Fruit fly (Drosophila melanogaster): ENCODE results near the gene vkg.
A peak's percentile ranks its signal among the peaks of the same experiment; 100 is the strongest.

Gene vkg

dm6 chr2L:4999389-5000032 lies 28.5 kb downstream of the vkg start:
- TF ChIP-seq CG32264 (GFP tag; optimal IDR thresholded peaks at IDR 0.05): peak; percentile 56
- peak; percentile 81 for TF ChIP-seq ey (GFP tag; optimal IDR thresholded peaks at IDR 0.05)
- peak; percentile 85 for TF ChIP-seq h (GFP tag; optimal IDR thresholded peaks at IDR 0.05)
- peak; percentile 44 for TF ChIP-seq CrebA (GFP tag; optimal IDR thresholded peaks at IDR 0.05; ENCODE audit: borderline replicate concordance)
- TF ChIP-seq OdsH (GFP tag; optimal IDR thresholded peaks at IDR 0.05): peak; percentile 59
- no peak for TF ChIP-seq lola (GFP tag; optimal IDR thresholded peaks at IDR 0.05)
- TF ChIP-seq Mio (GFP tag; optimal IDR thresholded peaks at IDR 0.05): peak; percentile 49
- TF ChIP-seq tai (GFP tag; optimal IDR thresholded peaks at IDR 0.05): peak; percentile 73
- peak; percentile 27 for TF ChIP-seq CG9705 (GFP tag; optimal IDR thresholded peaks at IDR 0.05)
- peak; percentile 25 for TF ChIP-seq brk (GFP tag; optimal IDR thresholded peaks at IDR 0.05)
- peak; percentile 73 for TF ChIP-seq fru (GFP tag; optimal IDR thresholded peaks at IDR 0.05)
- no peak for TF ChIP-seq Myc (optimal IDR thresholded peaks at IDR 0.05)
- peak; percentile 75 for TF ChIP-seq Hnf4 (GFP tag; optimal IDR thresholded peaks at IDR 0.05)
- TF ChIP-seq psq (GFP tag; optimal IDR thresholded peaks at IDR 0.05): peak; percentile 7
- no peak for TF ChIP-seq GATAd (GFP tag; optimal IDR thresholded peaks at IDR 0.05)
- peak; percentile 26 for TF ChIP-seq sv (GFP tag; optimal IDR thresholded peaks at IDR 0.05)
- no peak for TF ChIP-seq woc (GFP tag; optimal IDR thresholded peaks at IDR 0.05)
- peak; percentile 49 for TF ChIP-seq Sp1 (GFP tag; optimal IDR thresholded peaks at IDR 0.05)
- TF ChIP-seq br (GFP tag; optimal IDR thresholded peaks at IDR 0.05): peak; percentile 79
- TF ChIP-seq foxo (GFP tag; optimal IDR thresholded peaks at IDR 0.05): peak; percentile 24 to 84
- TF ChIP-seq rgr (GFP tag; optimal IDR thresholded peaks at IDR 0.05): peak; percentile 81
- no peak for TF ChIP-seq Vsx2 (GFP tag; optimal IDR thresholded peaks at IDR 0.05; ENCODE audit: partially characterized antibody)
- TF ChIP-seq Rel (GFP tag; optimal IDR thresholded peaks at IDR 0.05): no peak
- TF ChIP-seq Rel (tag; optimal IDR thresholded peaks at IDR 0.05): peak; percentile 7
- TF ChIP-seq HLH106 (tag; optimal IDR thresholded peaks at IDR 0.05): peak; percentile 79
- TF ChIP-seq dmrt93B (GFP tag; optimal IDR thresholded peaks at IDR 0.05): peak; percentile 23

- TF ChIP-seq pan (optimal IDR thresholded peaks at IDR 0.05): no peak
- no peak for TF ChIP-seq usp (GFP tag; optimal IDR thresholded peaks at IDR 0.05)
- no peak for TF ChIP-seq Abd-B (GFP tag; optimal IDR thresholded peaks at IDR 0.05)
- TF ChIP-seq dmrt93B (GFP tag; optimal IDR thresholded peaks at IDR 0.05): no peak
- no peak for TF ChIP-seq Rel (GFP tag; optimal IDR thresholded peaks at IDR 0.05)
- no peak for TF ChIP-seq Rel (tag; optimal IDR thresholded peaks at IDR 0.05)
- TF ChIP-seq dsf (GFP tag; optimal IDR thresholded peaks at IDR 0.05; ENCODE audit: borderline replicate concordance): no peak
- no peak for TF ChIP-seq brk (GFP tag; optimal IDR thresholded peaks at IDR 0.05)
- TF ChIP-seq Jra (GFP tag; optimal IDR thresholded peaks at IDR 0.05): no peak
- no peak for TF ChIP-seq N (GFP tag; optimal IDR thresholded peaks at IDR 0.05)
- no peak for TF ChIP-seq h (GFP tag; optimal IDR thresholded peaks at IDR 0.05)
- no peak for TF ChIP-seq Hnf4 (GFP tag; optimal IDR thresholded peaks at IDR 0.05)
- no peak for TF ChIP-seq GATAd (GFP tag; optimal IDR thresholded peaks at IDR 0.05)
- no peak for TF ChIP-seq fru (GFP tag; optimal IDR thresholded peaks at IDR 0.05)
Measured at dm6 chr2L:4998571-4999191, 29.3 kb downstream of the vkg start.

dm6 chr2L:4998260-4998560 lies 29.8 kb downstream of the vkg start:
- no peak for TF ChIP-seq Rel (GFP tag; optimal IDR thresholded peaks at IDR 0.05)
- no peak for TF ChIP-seq Rel (tag; optimal IDR thresholded peaks at IDR 0.05)
- no peak for TF ChIP-seq GATAd (GFP tag; optimal IDR thresholded peaks at IDR 0.05)
- no peak for TF ChIP-seq Hr83 (GFP tag; optimal IDR thresholded peaks at IDR 0.05; ENCODE audit: poor library complexity, severe bottlenecking)

dm6 chr2L:4997401-4998259 lies 30.4 kb downstream of the vkg start:
- TF ChIP-seq Hnf4 (GFP tag; optimal IDR thresholded peaks at IDR 0.05) (peak; percentile 98), brk (GFP tag; optimal IDR thresholded peaks at IDR 0.05) (peak; percentile 94), GATAd (GFP tag; optimal IDR thresholded peaks at IDR 0.05) (peak; percentile 94), pan (optimal IDR thresholded peaks at IDR 0.05) (no peak), psq (GFP tag; optimal IDR thresholded peaks at IDR 0.05) (peak; percentile 95), CG32264 (GFP tag; optimal IDR thresholded peaks at IDR 0.05) (peak; percentile 98), Sp1 (GFP tag; optimal IDR thresholded peaks at IDR 0.05) (peak; percentile 98), Dif (GFP tag; optimal IDR thresholded peaks at IDR 0.05; ENCODE audit: partially characterized antibody) (peak; percentile 94), OdsH (GFP tag; optimal IDR thresholded peaks at IDR 0.05) (peak; percentile 98), Rel (GFP tag; optimal IDR thresholded peaks at IDR 0.05) (peak; percentile 95), Rel (tag; optimal IDR thresholded peaks at IDR 0.05) (peak; percentile 97), Dfd (GFP tag; optimal IDR thresholded peaks at IDR 0.05) (no peak), ey (GFP tag; optimal IDR thresholded peaks at IDR 0.05) (peak; percentile 99), h (GFP tag; optimal IDR thresholded peaks at IDR 0.05) (peak; percentile 99), dl (GFP tag; optimal IDR thresholded peaks at IDR 0.05; ENCODE audit: insufficient read depth in 1 of 2, partially characterized antibody in 2 of 2) (peak; percentile 80 to 91), Jra (GFP tag; optimal IDR thresholded peaks at IDR 0.05) (peak; percentile 97), CrebA (GFP tag; optimal IDR thresholded peaks at IDR 0.05; ENCODE audit: borderline replicate concordance) (peak; percentile 95), usp (GFP tag; optimal IDR thresholded peaks at IDR 0.05) (no peak), woc (GFP tag; optimal IDR thresholded peaks at IDR 0.05) (peak; percentile 99), sage (GFP tag; optimal IDR thresholded peaks at IDR 0.05) (peak; percentile 96), br (GFP tag; optimal IDR thresholded peaks at IDR 0.05) (peak; percentile 99), sv (GFP tag; optimal IDR thresholded peaks at IDR 0.05) (peak; percentile 98), lola (GFP tag; optimal IDR thresholded peaks at IDR 0.05) (no peak), Mio (GFP tag; optimal IDR thresholded peaks at IDR 0.05) (peak; percentile 92), dsf (GFP tag; optimal IDR thresholded peaks at IDR 0.05; ENCODE audit: borderline replicate concordance) (peak; percentile 94), fru (GFP tag; optimal IDR thresholded peaks at IDR 0.05) (peak; percentile 100), Myc (optimal IDR thresholded peaks at IDR 0.05) (peak; percentile 37)

Data from whole organism, wandering third instar larva.